Fruit fly (Drosophila melanogaster) whole organism, pupa: ENCODE measurements around the gene meigo.

Source experiments
- CG12605 ChIP-seq: fragments of 200-800 bp; sonication (Bioruptor generic); IDR thresholded peaks from 2 replicates; pipeline ENCODE4 v1.3.6; 2022; ENCODE audit warnings: missing biosample characterization, missing genetic modification characterization
- CG13204 ChIP-seq: fragments of 200-800 bp; sonication (Bioruptor generic); optimal IDR thresholded peaks from 2 replicates; lab custom pipeline; 2018; ENCODE audit warnings: missing biosample characterization, mild to moderate bottlenecking, missing genetic modification characterization, moderate library complexity
- CG17806 ChIP-seq: fragments of 200-800 bp; sonication (Bioruptor generic); optimal IDR thresholded peaks from 2 replicates; lab custom pipeline; 2018; ENCODE audit warnings: missing biosample characterization, mild to moderate bottlenecking, missing genetic modification characterization, moderate library complexity
- CG32121 ChIP-seq: fragments of 200-800 bp; sonication (Bioruptor generic); IDR thresholded peaks from 2 replicates; pipeline ENCODE4 v1.3.6; 2022; ENCODE audit warnings: missing biosample characterization, missing genetic modification characterization
- EcR ChIP-seq: fragments of 200-800 bp; sonication (Bioruptor generic); optimal IDR thresholded peaks from 3 replicates; lab custom pipeline; 2019; ENCODE audit warnings: missing biosample characterization, missing genetic modification characterization, mild to moderate bottlenecking, moderate library complexity, missing genetic modification reagents
- Snoo ChIP-seq: fragments of 200-800 bp; sonication (Bioruptor generic); optimal IDR thresholded peaks from 3 replicates; lab custom pipeline; 2017; ENCODE audit warnings: missing biosample characterization, mild to moderate bottlenecking, missing genetic modification characterization, inconsistent platforms

- TF ChIP-seq CG17806 (tag; lab: Kevin White, UChicago) (no peak), EcR (GFP tag; lab: Kevin White, UChicago) (no peak), CG12605 (GFP tag; lab: Robert Waterston, UW) (no peak), CG13204 (GFP tag; lab: Kevin White, UChicago) (no peak), CG32121 (GFP tag; lab: Robert Waterston, UW) (no peak), Snoo (tag; lab: Kevin White, UChicago) (no peak)
Measured at dm6 chr3R:21176663-21177145, 38.6 kb downstream of the meigo start.
